Fruit fly (Drosophila melanogaster): Measurements from ENCODE around the gene Cbp20.

Gene Cbp20

dm6 chr3R:18164052-18164722 lies at the start of gene Cbp20, which contains the start of gene CG7218:
Cbp20 (plus strand) TSS chr3R:18164661.
CG7218 (minus strand) TSS chr3R:18164397.
- TF ChIP-seq CG7368 (GFP tag; optimal IDR thresholded peaks at IDR 0.05) (peak; percentile 8), CG11902 (GFP tag; optimal IDR thresholded peaks at IDR 0.05) (peak; percentile 40), CG32006 (GFP tag; optimal IDR thresholded peaks at IDR 0.05) (peak; percentile 59), CG10669 (GFP tag; optimal IDR thresholded peaks at IDR 0.05) (peak; percentile 46), CG34406 (GFP tag; optimal IDR thresholded peaks at IDR 0.05) (peak; percentile 13), CG3032 (tag; optimal IDR thresholded peaks at IDR 0.05) (peak; percentile 63), dac (GFP tag; optimal IDR thresholded peaks at IDR 0.05) (no peak), CG4318 (GFP tag; optimal IDR thresholded peaks at IDR 0.05) (peak; percentile 19), esn (GFP tag; optimal IDR thresholded peaks at IDR 0.05) (peak; percentile 77), vri (GFP tag; optimal IDR thresholded peaks at IDR 0.05) (peak; percentile 47), Blimp-1 (GFP tag; optimal IDR thresholded peaks at IDR 0.05) (no peak), CG6163 (GFP tag; IDR thresholded peaks at IDR 0.05) (peak; percentile 69), CG8319 (GFP tag; optimal IDR thresholded peaks at IDR 0.05) (peak; percentile 46), fkh (GFP tag; optimal IDR thresholded peaks at IDR 0.05) (peak; percentile 97), eg (GFP tag; IDR thresholded peaks at IDR 0.05) (peak; percentile 69), cyc (GFP tag; optimal IDR thresholded peaks at IDR 0.05) (peak; percentile 66), achi (GFP tag; optimal IDR thresholded peaks at IDR 0.05) (peak; percentile 60), ss (GFP tag; optimal IDR thresholded peaks at IDR 0.05) (no peak), fd59A (GFP tag; optimal IDR thresholded peaks at IDR 0.05) (no peak), salr (GFP tag; optimal IDR thresholded peaks at IDR 0.05) (no peak), Eip93F (GFP tag; optimal IDR thresholded peaks at IDR 0.05) (peak; percentile 16), Hr4 (GFP tag; optimal IDR thresholded peaks at IDR 0.05) (peak; percentile 71), Sox14 (GFP tag; optimal IDR thresholded peaks at IDR 0.05) (peak; percentile 64), Eip75B (GFP tag; optimal IDR thresholded peaks at IDR 0.05) (peak; percentile 49), Lpt (GFP tag; optimal IDR thresholded peaks at IDR 0.05) (peak; percentile 51), acj6 (GFP tag; optimal IDR thresholded peaks at IDR 0.05) (peak; percentile 64), Hr38 (GFP tag; optimal IDR thresholded peaks at IDR 0.05) (no peak), CG11294 (GFP tag; IDR thresholded peaks at IDR 0.05) (peak; percentile 52), CG9139 (GFP tag; optimal IDR thresholded peaks at IDR 0.05) (no peak), Met (GFP tag; optimal IDR thresholded peaks at IDR 0.05) (peak; percentile 68), Sox102F (GFP tag; optimal IDR thresholded peaks at IDR 0.05) (peak; percentile 66), Smox (GFP tag; optimal IDR thresholded peaks at IDR 0.05) (peak; percentile 64), CG3919 (GFP tag; optimal IDR thresholded peaks at IDR 0.05) (peak; percentile 69), topi (GFP tag; optimal IDR thresholded peaks at IDR 0.05) (peak; percentile 70), CG8119 (GFP tag; IDR thresholded peaks at IDR 0.05) (0 out of 3 replicates have a peak, but pooled peaks have one; percentile 39), CG1621 (tag; optimal IDR thresholded peaks at IDR 0.05) (no peak), CG15336 (GFP tag; IDR thresholded peaks at IDR 0.05) (no peak; the same call in 1 of the 2 replicates), spab (GFP tag; optimal IDR thresholded peaks at IDR 0.05) (no peak), Eip78C (GFP tag) (peak; percentile 86), Ets96B (tag; optimal IDR thresholded peaks at IDR 0.05) (peak; percentile 17), pdm3 (GFP tag; optimal IDR thresholded peaks at IDR 0.05) (peak; percentile 73), CG8632 (GFP tag; optimal IDR thresholded peaks at IDR 0.05) (no peak), svp (GFP tag) (peak; percentile 85), lz (GFP tag; optimal IDR thresholded peaks at IDR 0.05) (peak; percentile 72), CG6854 (GFP tag; optimal IDR thresholded peaks at IDR 0.05) (no peak), Gug (GFP tag; IDR thresholded peaks at IDR 0.05) (peak; percentile 55; the same call in 1 of the 2 replicates), CG11762 (GFP tag; optimal IDR thresholded peaks at IDR 0.05; ENCODE audit: insufficient read depth) (peak; percentile 7), Hr39 (GFP tag; optimal IDR thresholded peaks at IDR 0.05) (peak; percentile 69), CG16779 (tag; optimal IDR thresholded peaks at IDR 0.05) (no peak), CG10631 (GFP tag; optimal IDR thresholded peaks at IDR 0.05) (peak; percentile 61), CG6808 (GFP tag; optimal IDR thresholded peaks at IDR 0.05) (no peak)
